Worm (Caenorhabditis elegans) whole organism, midembryonic: Measurements from ENCODE around the gene dos-3.

ENCODE experiments used
- T22C8.4 ChIP-seq: fragments of 200-800 bp; sonication (Bioruptor generic); IDR thresholded peaks from 2 replicates; pipeline ENCODE4 v1.3.6; 2022; ENCODE audit warnings: missing genetic modification characterization, missing compliant biosample characterization
- cog-1 ChIP-seq: sonication (generic microtip); optimal IDR thresholded peaks from 2 replicates; lab custom pipeline; 2016; ENCODE audit warnings: missing genetic modification characterization, missing compliant biosample characterization
- flt-1 ChIP-seq: fragments of 200-800 bp; sonication (Bioruptor generic); IDR thresholded peaks from 2 replicates; pipeline ENCODE4 v1.3.6; 2022; ENCODE audit warnings: missing genetic modification characterization, missing compliant biosample characterization
- klf-2 ChIP-seq: fragments of 200-800 bp; sonication (Bioruptor generic); conservative IDR thresholded peaks from 2 replicates; pipeline ENCODE4 v1.3.6; 2022; ENCODE audit warnings: missing genetic modification reagents, missing genetic modification characterization, missing compliant biosample characterization
- med-1 ChIP-seq: sonication (generic microtip); optimal IDR thresholded peaks from 2 replicates; lab custom pipeline; 2017; ENCODE audit warnings: missing genetic modification characterization, mild to moderate bottlenecking, missing compliant biosample characterization, antibody characterized with exemption, missing genetic modification reagents; ENCODE audit not compliant: insufficient read depth
- ref-1 ChIP-seq: fragments of 200-800 bp; sonication (Bioruptor generic); conservative IDR thresholded peaks from 2 replicates; pipeline ENCODE4 v1.3.6; 2022; ENCODE audit warnings: missing genetic modification reagents, missing genetic modification characterization, missing compliant biosample characterization
- tab-1 ChIP-seq: fragments of 200-800 bp; sonication (Bioruptor generic); IDR thresholded peaks from 2 replicates; pipeline ENCODE4 v1.3.6; 2022; ENCODE audit warnings: missing genetic modification characterization, missing compliant biosample characterization
- ztf-23 ChIP-seq: fragments of 200-800 bp; sonication (Bioruptor generic); IDR thresholded peaks from 2 replicates; pipeline ENCODE4 v1.3.6; 2022; ENCODE audit warnings: missing genetic modification reagents, missing genetic modification characterization, missing compliant biosample characterization
- ztf-29 ChIP-seq: fragments of 200-800 bp; sonication (Bioruptor generic); IDR thresholded peaks from 2 replicates; pipeline ENCODE4 v1.3.6; 2022; ENCODE audit warnings: missing genetic modification reagents, missing genetic modification characterization, missing compliant biosample characterization

dos-3 gene

ce11 chrIII:839491-839890, at the start of gene dos-3:
TSS of gene dos-3 (minus strand) at chrIII:839591.
- TF ChIP-seq tab-1 (GFP tag; lab: Robert Waterston, UW) (no peak), ztf-23 (GFP tag; lab: Robert Waterston, UW) (no peak), flt-1 (no peak), ref-1 (GFP tag; lab: Robert Waterston, UW) (no peak), med-1 (GFP tag; lab: Kevin White, UChicago) (no peak), T22C8.4 (GFP tag; lab: Robert Waterston, UW) (no peak), klf-2 (no peak), cog-1 (no peak), ztf-29 (GFP tag; lab: Robert Waterston, UW) (no peak)

ce11 chrIII:888983-889549, 49.7 kb upstream of the dos-3 start:
- TF ChIP-seq flt-1: no peak

ce11 chrIII:887874-888299, 48.5 kb upstream of the dos-3 start:
- TF ChIP-seq ztf-29 (GFP tag; lab: Robert Waterston, UW) (no peak), tab-1 (GFP tag; lab: Robert Waterston, UW) (no peak), klf-2 (no peak), T22C8.4 (GFP tag; lab: Robert Waterston, UW) (peak; percentile 90), cog-1 (peak; percentile 75), ztf-23 (GFP tag; lab: Robert Waterston, UW) (no peak), ref-1 (GFP tag; lab: Robert Waterston, UW) (no peak), med-1 (GFP tag; lab: Kevin White, UChicago) (no peak), flt-1 (0 out of 2 replicates have a peak, but pooled peaks have one; percentile 34)

ce11 chrIII:886726-887125, 47.3 kb upstream of the dos-3 start, which contains the start of gene zer-1:
TSS of gene zer-1 (minus strand) at chrIII:886793.
- TF ChIP-seq ztf-23 (GFP tag; lab: Robert Waterston, UW): no peak

ce11 chrIII:883595-883994, 44.2 kb upstream of the dos-3 start:
- no peak for TF ChIP-seq tab-1 (GFP tag; lab: Robert Waterston, UW)
- TF ChIP-seq T22C8.4 (GFP tag; lab: Robert Waterston, UW): no peak
- no peak for TF ChIP-seq cog-1
- no peak for TF ChIP-seq ref-1 (GFP tag; lab: Robert Waterston, UW)
- TF ChIP-seq klf-2: no peak
- no peak for TF ChIP-seq flt-1
- no peak for TF ChIP-seq med-1 (GFP tag; lab: Kevin White, UChicago)
- TF ChIP-seq ztf-29 (GFP tag; lab: Robert Waterston, UW): no peak
- TF ChIP-seq ztf-23 (GFP tag; lab: Robert Waterston, UW): no peak

- TF ChIP-seq flt-1 (no peak), med-1 (GFP tag; lab: Kevin White, UChicago) (no peak), ztf-29 (GFP tag; lab: Robert Waterston, UW) (no peak), T22C8.4 (GFP tag; lab: Robert Waterston, UW) (no peak)
Observed at ce11 chrIII:881460-881859, 42.1 kb upstream of the dos-3 start.

- TF ChIP-seq ztf-29 (GFP tag; lab: Robert Waterston, UW) (no peak), T22C8.4 (GFP tag; lab: Robert Waterston, UW) (no peak), med-1 (GFP tag; lab: Kevin White, UChicago) (no peak), cog-1 (no peak), tab-1 (GFP tag; lab: Robert Waterston, UW) (no peak), ref-1 (GFP tag; lab: Robert Waterston, UW) (no peak), klf-2 (no peak), ztf-23 (GFP tag; lab: Robert Waterston, UW) (no peak), flt-1 (no peak)
Observed at ce11 chrIII:880840-881239, 41.4 kb upstream of the dos-3 start.

- TF ChIP-seq med-1 (GFP tag; lab: Kevin White, UChicago) (no peak), ref-1 (GFP tag; lab: Robert Waterston, UW) (no peak), ztf-23 (GFP tag; lab: Robert Waterston, UW) (no peak), ztf-29 (GFP tag; lab: Robert Waterston, UW) (no peak), cog-1 (no peak)
Observed at ce11 chrIII:879634-880033, 40.2 kb upstream of the dos-3 start, which contains the start of the genes T24C4.5 and ucr-2.3. TSS of gene T24C4.5 (minus strand) at chrIII:879734. TSS of gene ucr-2.3 (plus strand) at chrIII:879860.

ce11 chrIII:873432-873831, 34.0 kb upstream of the dos-3 start, which contains the start of gene clc-19:
TSS of gene clc-19 (minus strand) at chrIII:873566.
- no peak for TF ChIP-seq T22C8.4 (GFP tag; lab: Robert Waterston, UW)
- no peak for TF ChIP-seq klf-2
- no peak for TF ChIP-seq tab-1 (GFP tag; lab: Robert Waterston, UW)
- TF ChIP-seq ztf-29 (GFP tag; lab: Robert Waterston, UW): no peak
- TF ChIP-seq ztf-23 (GFP tag; lab: Robert Waterston, UW): no peak
- TF ChIP-seq cog-1: no peak
- TF ChIP-seq ref-1 (GFP tag; lab: Robert Waterston, UW): no peak

- TF ChIP-seq klf-2: no peak
- TF ChIP-seq ztf-23 (GFP tag; lab: Robert Waterston, UW): no peak
- no peak for TF ChIP-seq ztf-29 (GFP tag; lab: Robert Waterston, UW)
- no peak for TF ChIP-seq flt-1
- TF ChIP-seq cog-1: no peak
- no peak for TF ChIP-seq T22C8.4 (GFP tag; lab: Robert Waterston, UW)
- no peak for TF ChIP-seq ref-1 (GFP tag; lab: Robert Waterston, UW)
- TF ChIP-seq med-1 (GFP tag; lab: Kevin White, UChicago): no peak
- TF ChIP-seq tab-1 (GFP tag; lab: Robert Waterston, UW): no peak
Observed at ce11 chrIII:872373-872772, 33.0 kb upstream of the dos-3 start, which contains the start of the genes T24C4.3 and clc-20. TSS of gene T24C4.3 (minus strand) at chrIII:872473. TSS of gene clc-20 (plus strand) at chrIII:872583.
